Worm (Caenorhabditis elegans): Measurements from ENCODE around the gene ccpp-6.
A peak's percentile ranks its signal among the peaks of the same experiment; 100 is the strongest.

ce11 chrII:5389831-5390323 lies 2.8 kb upstream of the ccpp-6 start, which contains the start of gene ndx-6:
- TF ChIP-seq C38D4.7 (GFP tag; optimal IDR thresholded peaks at IDR 0.05) (peak; percentile 16), rnt-1 (tag; optimal IDR thresholded peaks at IDR 0.05) (peak; percentile 43), dve-1 (tag; optimal IDR thresholded peaks at IDR 0.05) (peak; percentile 40), ama-1 (optimal IDR thresholded peaks at IDR 0.05) (no peak), hlh-13 (GFP tag; optimal IDR thresholded peaks at IDR 0.05) (no peak), K09A11.1 (tag; optimal IDR thresholded peaks at IDR 0.05; ENCODE audit: insufficient read depth) (no peak), unc-3 (GFP tag; conservative IDR thresholded peaks at IDR 0.05) (no peak), unc-3 (tag; optimal IDR thresholded peaks at IDR 0.05) (peak; percentile 58), pha-4 (tag; optimal IDR thresholded peaks at IDR 0.05) (no peak), hlh-15 (tag; optimal IDR thresholded peaks at IDR 0.05) (no peak), unc-42 (tag; optimal IDR thresholded peaks at IDR 0.05) (peak; percentile 44), elt-4 (tag; optimal IDR thresholded peaks at IDR 0.05) (no peak), C08G9.2 (tag; optimal IDR thresholded peaks at IDR 0.05) (peak; percentile 14)

Data from whole organism, late embryonic.